Worm (Caenorhabditis elegans) whole organism, mixed stage, embryonic: ENCODE data around the gene str-159.

Experiments used
- bed-3 ChIP-seq: fragments of 200-800 bp; sonication (Bioruptor generic); optimal IDR thresholded peaks from 3 replicates; lab custom pipeline; 2018; ENCODE audit warnings: mild to moderate bottlenecking, missing genetic modification characterization, moderate library complexity, missing compliant biosample characterization
- blmp-1 ChIP-seq: fragments of 150-350 bp; optimal IDR thresholded peaks from 2 replicates; lab custom pipeline; 2014; ENCODE audit warnings: missing biosample characterization, missing genetic modification characterization
- ceh-39 ChIP-seq: fragments of 150-350 bp; optimal IDR thresholded peaks from 2 replicates; lab custom pipeline; 2014; ENCODE audit warnings: missing biosample characterization, missing genetic modification characterization
- ceh-43 ChIP-seq: fragments of 200-800 bp; sonication (Bioruptor generic); optimal IDR thresholded peaks from 2 replicates; lab custom pipeline; 2018; ENCODE audit warnings: mild to moderate bottlenecking, missing genetic modification characterization, moderate library complexity, missing compliant biosample characterization
- ceh-83 ChIP-seq: fragments of 200-800 bp; sonication (Bioruptor generic); optimal IDR thresholded peaks from 2 replicates; lab custom pipeline; 2018; ENCODE audit warnings: mild to moderate bottlenecking, missing genetic modification characterization, missing compliant biosample characterization
- ces-1 ChIP-seq: fragments of 150-350 bp; optimal IDR thresholded peaks from 2 replicates; lab custom pipeline; 2014; ENCODE audit warnings: missing biosample characterization, missing genetic modification reagents, missing genetic modification characterization
- cnd-1 ChIP-seq: fragments of 200-800 bp; sonication (Bioruptor generic); optimal IDR thresholded peaks from 2 replicates; lab custom pipeline; 2018; ENCODE audit warnings: mild to moderate bottlenecking, missing genetic modification characterization, missing compliant biosample characterization
- drap-1 ChIP-seq: fragments of 200-800 bp; sonication (Bioruptor generic); optimal IDR thresholded peaks from 3 replicates; lab custom pipeline; 2018; ENCODE audit warnings: mild to moderate bottlenecking, missing genetic modification characterization, missing compliant biosample characterization
- elt-3 ChIP-seq: fragments of 150-350 bp; optimal IDR thresholded peaks from 2 replicates; lab custom pipeline; 2014; ENCODE audit warnings: missing biosample characterization, missing genetic modification characterization
- flh-1 ChIP-seq: fragments of 200-800 bp; sonication (Bioruptor generic); optimal IDR thresholded peaks from 2 replicates; lab custom pipeline; 2018; ENCODE audit warnings: mild to moderate bottlenecking, missing genetic modification characterization, moderate library complexity, missing compliant biosample characterization
- ham-2 ChIP-seq: fragments of 200-800 bp; sonication (Bioruptor generic); optimal IDR thresholded peaks from 2 replicates; lab custom pipeline; 2018; ENCODE audit warnings: mild to moderate bottlenecking, missing genetic modification characterization, missing compliant biosample characterization
- hlh-1 ChIP-seq: fragments of 150-350 bp; optimal IDR thresholded peaks from 2 replicates; lab custom pipeline; 2014; ENCODE audit warnings: missing biosample characterization, missing genetic modification reagents, missing genetic modification characterization
- lin-13 ChIP-seq: fragments of 150-350 bp; optimal IDR thresholded peaks from 2 replicates; lab custom pipeline; 2014; ENCODE audit warnings: missing biosample characterization, missing genetic modification characterization
- lin-32 ChIP-seq: fragments of 200-800 bp; sonication (Bioruptor generic); optimal IDR thresholded peaks from 2 replicates; lab custom pipeline; 2018; ENCODE audit warnings: mild to moderate bottlenecking, missing genetic modification characterization, missing compliant biosample characterization
- lsy-2 ChIP-seq: fragments of 150-350 bp; optimal IDR thresholded peaks from 2 replicates; lab custom pipeline; 2014; ENCODE audit warnings: missing biosample characterization, missing genetic modification characterization
- mab-5 ChIP-seq: fragments of 150-350 bp; optimal IDR thresholded peaks from 2 replicates; lab custom pipeline; 2014; ENCODE audit warnings: missing biosample characterization, missing genetic modification characterization
- mep-1 ChIP-seq: fragments of 150-350 bp; optimal IDR thresholded peaks from 2 replicates; lab custom pipeline; 2017; ENCODE audit warnings: missing biosample characterization, missing genetic modification reagents, missing genetic modification characterization, inconsistent platforms
- mls-2 ChIP-seq: sonication (generic microtip); optimal IDR thresholded peaks from 2 replicates; lab custom pipeline; 2016; ENCODE audit warnings: mild to moderate bottlenecking, missing genetic modification characterization, moderate library complexity, missing compliant biosample characterization
- nhr-2 ChIP-seq: fragments of 150-350 bp; optimal IDR thresholded peaks from 2 replicates; lab custom pipeline; 2014; ENCODE audit warnings: missing biosample characterization, missing genetic modification characterization
- nhr-237 ChIP-seq: fragments of 150-350 bp; optimal IDR thresholded peaks from 2 replicates; lab custom pipeline; 2014; ENCODE audit warnings: missing biosample characterization, missing genetic modification characterization
- nhr-28 ChIP-seq: fragments of 150-350 bp; optimal IDR thresholded peaks from 2 replicates; lab custom pipeline; 2014; ENCODE audit warnings: missing biosample characterization, missing genetic modification characterization
- nhr-76 ChIP-seq: sonication (generic microtip); optimal IDR thresholded peaks from 2 replicates; lab custom pipeline; 2017; ENCODE audit warnings: missing biosample characterization, missing genetic modification characterization
- pha-4 ChIP-seq: fragments of 150-350 bp; optimal IDR thresholded peaks from 2 replicates; lab custom pipeline; 2018; ENCODE audit warnings: missing biosample characterization, missing genetic modification reagents, missing genetic modification characterization
- snpc-4 ChIP-seq: fragments of 150-350 bp; optimal IDR thresholded peaks from 2 replicates; lab custom pipeline; 2014; ENCODE audit warnings: missing biosample characterization, missing genetic modification characterization
- sptf-1 ChIP-seq: sonication (generic microtip); optimal IDR thresholded peaks from 2 replicates; lab custom pipeline; 2017; ENCODE audit warnings: mild to moderate bottlenecking, missing genetic modification characterization, moderate library complexity, missing compliant biosample characterization
- tbx-8 ChIP-seq: fragments of 200-800 bp; sonication (Bioruptor generic); optimal IDR thresholded peaks from 2 replicates; lab custom pipeline; 2018; ENCODE audit warnings: mild to moderate bottlenecking, missing genetic modification characterization, moderate library complexity, missing compliant biosample characterization
- unc-39 ChIP-seq: fragments of 150-350 bp; optimal IDR thresholded peaks from 2 replicates; lab custom pipeline; 2014; ENCODE audit warnings: missing biosample characterization, missing genetic modification characterization
- unc-62 ChIP-seq: fragments of 150-350 bp; optimal IDR thresholded peaks from 2 replicates; lab custom pipeline; 2014; ENCODE audit warnings: missing biosample characterization, missing genetic modification reagents, missing genetic modification characterization
- zip-8 ChIP-seq: fragments of 150-350 bp; optimal IDR thresholded peaks from 2 replicates; lab custom pipeline; 2014; ENCODE audit warnings: missing biosample characterization, missing genetic modification characterization
- ztf-11 ChIP-seq: fragments of 150-350 bp; optimal IDR thresholded peaks from 2 replicates; lab custom pipeline; 2014; ENCODE audit warnings: missing biosample characterization, missing genetic modification characterization

Gene str-159

DNA sequence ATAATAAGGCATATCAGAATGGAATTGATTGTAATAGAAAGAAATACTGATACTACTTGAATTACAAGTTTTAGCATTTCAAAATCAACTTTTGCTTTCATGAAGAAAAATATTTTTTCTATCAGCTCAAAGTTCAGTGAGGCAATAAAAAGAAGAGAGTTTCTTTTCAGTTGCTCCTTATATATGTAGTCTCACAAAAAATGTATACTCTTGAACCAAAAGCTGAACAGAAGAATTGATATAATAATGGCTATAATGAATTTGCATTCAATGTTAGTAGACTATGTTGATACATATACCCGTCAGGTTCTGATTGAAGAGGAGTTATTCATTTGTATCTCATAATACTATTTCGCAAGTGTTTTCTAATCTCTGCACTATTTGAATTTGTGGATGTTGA is 34.5 kb upstream of the str-159 start, which contains the start of gene str-174:
Gene str-174 (minus strand): TSS at position 101 of the 400 bp plus-strand sequence.
- no peak for TF ChIP-seq ces-1

DNA sequence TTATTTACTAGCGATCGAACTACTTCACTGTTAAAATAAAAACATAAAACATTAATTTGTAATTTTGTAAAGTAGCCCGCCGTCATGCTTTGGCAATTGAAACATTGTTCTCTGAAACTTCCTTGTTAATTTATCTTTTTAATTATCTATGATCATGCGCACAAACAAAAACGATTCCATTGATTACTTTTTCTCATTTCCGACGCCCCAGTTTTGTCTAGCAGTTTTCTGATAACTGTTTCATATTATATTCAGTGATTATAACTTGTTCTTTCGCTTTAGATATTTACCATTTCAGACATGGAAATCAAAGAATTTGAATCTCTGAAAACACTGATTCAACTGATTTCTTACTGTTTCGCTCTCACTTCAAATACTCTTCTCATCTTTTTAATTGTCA is 32.0 kb upstream of the str-159 start, which contains the start of gene str-170:
Gene str-170 (plus strand): TSS at position 301 of the 400 bp plus-strand sequence.
- TF ChIP-seq ztf-11 (tag; lab: Kevin White, UChicago) = no peak
- no peak for TF ChIP-seq blmp-1 (tag; lab: Kevin White, UChicago)
- no peak for TF ChIP-seq lin-32
- no peak for TF ChIP-seq sptf-1 (tag; lab: Kevin White, UChicago)
- no peak for TF ChIP-seq pha-4 (tag; lab: Kevin White, UChicago)
- TF ChIP-seq unc-39 (tag; lab: Kevin White, UChicago) = no peak
- no peak for TF ChIP-seq nhr-28 (tag; lab: Kevin White, UChicago)
- TF ChIP-seq mls-2 (tag; lab: Kevin White, UChicago) = no peak
- no peak for TF ChIP-seq zip-8 (tag; lab: Kevin White, UChicago)
- TF ChIP-seq nhr-76 (tag; lab: Kevin White, UChicago) = no peak
- TF ChIP-seq ham-2 = no peak
- TF ChIP-seq drap-1 = no peak

ce11 chrIV:4880634-4881033 is 28.5 kb upstream of the str-159 start:
- TF ChIP-seq hlh-1 (tag; lab: Kevin White, UChicago) (peak; percentile 43), ham-2 (no peak), ztf-11 (tag; lab: Kevin White, UChicago) (no peak), ces-1 (peak; percentile 34)
- TF ChIP-seq, all 35 proteins: peak for 2

DNA sequence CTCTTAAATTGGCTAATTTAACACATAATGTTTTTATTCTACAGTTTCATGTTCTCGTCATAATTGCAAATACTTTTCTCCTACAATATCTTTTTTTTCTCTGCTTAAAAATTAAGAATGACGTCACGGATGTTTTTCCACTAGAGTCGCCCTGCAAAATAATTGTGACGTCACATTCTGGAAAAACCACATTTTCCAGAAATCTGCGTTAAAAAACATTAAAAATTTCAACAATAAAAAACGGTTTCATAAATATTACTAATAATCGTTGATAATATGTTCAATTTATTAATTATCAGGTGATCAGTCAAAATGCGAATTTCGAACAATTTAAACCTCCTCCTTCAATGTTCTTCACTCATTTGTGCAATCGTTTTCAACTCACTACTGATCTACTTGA is 25.2 kb upstream of the str-159 start, which contains the start of gene str-166:
Gene str-166 (plus strand): TSS at position 301 of the 400 bp plus-strand sequence.
- TF ChIP-seq zip-8 (tag; lab: Kevin White, UChicago) (peak; percentile 75), unc-39 (tag; lab: Kevin White, UChicago) (no peak)

DNA sequence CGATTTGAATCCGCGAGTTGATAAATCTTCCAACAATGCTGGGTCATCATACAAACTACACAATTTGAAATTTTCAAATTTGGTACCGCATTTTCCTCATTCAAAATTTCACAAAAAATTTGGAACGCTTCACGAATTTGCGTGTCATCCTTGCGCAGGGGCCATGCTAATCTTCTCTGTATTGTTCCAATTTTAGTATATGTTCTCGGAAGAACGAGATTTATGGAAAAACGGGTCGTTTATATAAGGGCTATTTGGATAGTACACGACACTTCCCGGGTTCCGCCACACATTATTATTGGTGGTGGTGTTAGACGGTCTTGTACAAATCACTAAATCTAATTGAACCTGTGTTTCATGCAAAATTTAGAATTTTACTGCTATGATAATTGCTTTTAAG is 23.7 kb upstream of the str-159 start:
- TF ChIP-seq cnd-1 (tag; lab: Kevin White, UChicago) (no peak), tbx-8 (GFP tag; lab: Kevin White, UChicago) (no peak), zip-8 (tag; lab: Kevin White, UChicago) (no peak), lin-13 (tag; lab: Kevin White, UChicago) (no peak), ces-1 (no peak)
- TF ChIP-seq, all 35 proteins: peak for 0

DNA sequence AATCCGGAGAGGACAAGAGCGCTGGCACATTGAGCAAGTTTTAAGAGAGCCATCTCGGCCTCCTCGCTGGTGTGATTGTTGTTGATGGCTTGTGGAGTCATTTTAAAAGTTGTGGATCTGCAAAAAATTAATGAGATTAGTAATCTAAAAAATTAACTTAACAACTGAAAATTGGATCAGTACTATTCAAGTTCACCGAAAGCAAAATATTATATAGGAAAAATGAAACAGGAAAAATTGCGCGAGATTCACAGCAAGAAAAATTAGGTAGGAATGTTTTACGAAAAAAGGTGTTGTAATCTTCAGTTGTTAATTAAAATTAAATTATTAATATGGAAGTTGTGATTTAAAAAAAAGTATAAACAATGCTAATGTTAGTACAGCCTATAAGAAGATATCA is 21.9 kb upstream of the str-159 start, which contains the start of gene T08B6.1:
Gene T08B6.1 (minus strand): TSS at position 101 of the 400 bp plus-strand sequence.
- TF ChIP-seq nhr-76 (tag; lab: Kevin White, UChicago) (no peak), ceh-83 (GFP tag; lab: Kevin White, UChicago) (no peak), nhr-28 (tag; lab: Kevin White, UChicago) (no peak), ceh-43 (GFP tag; lab: Kevin White, UChicago) (no peak), bed-3 (GFP tag; lab: Kevin White, UChicago) (no peak), unc-62 (GFP tag; lab: Kevin White, UChicago) (no peak), snpc-4 (tag; lab: Kevin White, UChicago) (no peak), lin-32 (no peak), nhr-237 (tag; lab: Kevin White, UChicago) (no peak), unc-39 (tag; lab: Kevin White, UChicago) (no peak), flh-1 (GFP tag; lab: Kevin White, UChicago) (no peak), sptf-1 (tag; lab: Kevin White, UChicago) (no peak), hlh-1 (tag; lab: Kevin White, UChicago) (no peak), lin-13 (tag; lab: Kevin White, UChicago) (no peak), nhr-2 (tag; lab: Kevin White, UChicago) (no peak), mls-2 (tag; lab: Kevin White, UChicago) (no peak), mab-5 (no peak)

- TF ChIP-seq mls-2 (tag; lab: Kevin White, UChicago) (no peak), zip-8 (tag; lab: Kevin White, UChicago) (no peak), blmp-1 (tag; lab: Kevin White, UChicago) (no peak), ceh-39 (tag; lab: Kevin White, UChicago) (no peak), lin-32 (no peak), bed-3 (GFP tag; lab: Kevin White, UChicago) (no peak), mab-5 (no peak), hlh-1 (tag; lab: Kevin White, UChicago) (no peak), ham-2 (no peak), nhr-2 (tag; lab: Kevin White, UChicago) (no peak), mep-1 (tag; lab: Kevin White, UChicago) (no peak), elt-3 (tag; lab: Kevin White, UChicago) (no peak), sptf-1 (tag; lab: Kevin White, UChicago) (no peak), lsy-2 (tag; lab: Kevin White, UChicago) (no peak), flh-1 (GFP tag; lab: Kevin White, UChicago) (no peak)
Measured at ce11 chrIV:4889613-4890012, 19.5 kb upstream of the str-159 start, which contains the start of gene sgnh-1. TSS of gene sgnh-1 (plus strand) at chrIV:4889913.
